Fruit fly (Drosophila melanogaster) whole organism, embryonic: ENCODE measurements around the gene Tusp.

Source experiments
- Antp ChIP-seq: fragments of 200-800 bp; sonication (Bioruptor generic); optimal IDR thresholded peaks from 3 replicates; lab custom pipeline; 2016; ENCODE audit warnings: missing biosample characterization, missing genetic modification characterization
- CG10462 ChIP-seq: fragments of 200-800 bp; sonication (Bioruptor generic); optimal IDR thresholded peaks from 2 replicates; lab custom pipeline; 2016; ENCODE audit warnings: missing biosample characterization, missing genetic modification characterization
- CG12942 ChIP-seq: fragments of 200-800 bp; sonication (Bioruptor generic); optimal IDR thresholded peaks from 3 replicates; lab custom pipeline; 2016; ENCODE audit warnings: missing biosample characterization, missing genetic modification characterization
- CG14441 ChIP-seq: fragments of 200-800 bp; sonication (Bioruptor generic); IDR thresholded peaks from 2 replicates; pipeline ENCODE4 v1.3.6; 2022; ENCODE audit warnings: missing biosample characterization, missing genetic modification characterization
- CG15696 ChIP-seq: fragments of 200-800 bp; sonication (Bioruptor generic); optimal IDR thresholded peaks from 2 replicates; lab custom pipeline; 2019; ENCODE audit warnings: missing biosample characterization, mild to moderate bottlenecking, missing genetic modification characterization, moderate library complexity
- CG1602 ChIP-seq: fragments of 200-800 bp; sonication (Bioruptor generic); optimal IDR thresholded peaks from 3 replicates; lab custom pipeline; 2016; ENCODE audit warnings: missing biosample characterization, missing genetic modification characterization
- CG16813 ChIP-seq: fragments of 200-800 bp; sonication (Bioruptor generic); IDR thresholded peaks from 3 replicates; pipeline ENCODE4 v1.3.6; 2022; ENCODE audit warnings: missing biosample characterization, missing genetic modification characterization; ENCODE audit not compliant: partially characterized antibody
- CG17361 ChIP-seq: fragments of 200-800 bp; sonication (Bioruptor generic); IDR thresholded peaks from 3 replicates; pipeline ENCODE4 v1.3.6; 2022; ENCODE audit warnings: missing biosample characterization, missing genetic modification characterization
- CG17385 ChIP-seq: fragments of 200-800 bp; sonication (Bioruptor generic); optimal IDR thresholded peaks from 3 replicates; lab custom pipeline; 2018; ENCODE audit warnings: missing biosample characterization, mild to moderate bottlenecking, missing genetic modification characterization
- CG1832 ChIP-seq: fragments of 200-800 bp; sonication (Bioruptor generic); optimal IDR thresholded peaks from 2 replicates; lab custom pipeline; 2017; ENCODE audit warnings: missing biosample characterization, mild to moderate bottlenecking, missing genetic modification characterization, inconsistent platforms
- CG2120 ChIP-seq: fragments of 200-800 bp; sonication (Bioruptor generic); optimal IDR thresholded peaks from 3 replicates; lab custom pipeline; 2016; ENCODE audit warnings: missing biosample characterization, missing genetic modification characterization
- CG2712 ChIP-seq: fragments of 200-800 bp; optimal IDR thresholded peaks from 3 replicates; lab custom pipeline; 2019; ENCODE audit warnings: missing biosample characterization, mild to moderate bottlenecking, missing genetic modification characterization, moderate library complexity
- CG2889 ChIP-seq: fragments of 200-800 bp; sonication (Bioruptor generic); IDR thresholded peaks from 3 replicates; pipeline ENCODE4 v1.3.6; 2022; ENCODE audit warnings: missing biosample characterization, missing genetic modification characterization
- CG30431 ChIP-seq: fragments of 200-800 bp; sonication (Bioruptor generic); optimal IDR thresholded peaks from 2 replicates; lab custom pipeline; 2017; ENCODE audit warnings: missing biosample characterization, missing genetic modification characterization
- CG34224 ChIP-seq: fragments of 200-800 bp; sonication (Bioruptor generic); IDR thresholded peaks from 3 replicates; pipeline ENCODE4 v1.3.6; 2022; ENCODE audit warnings: missing biosample characterization, missing genetic modification characterization; ENCODE audit not compliant: partially characterized antibody
- CG34422 ChIP-seq: fragments of 200-800 bp; sonication (Bioruptor generic); IDR thresholded peaks from 3 replicates; pipeline ENCODE4 v1.3.6; 2022; ENCODE audit warnings: missing biosample characterization, missing genetic modification characterization
- CG4360 ChIP-seq: fragments of 200-800 bp; sonication (Bioruptor generic); IDR thresholded peaks from 2 replicates; pipeline ENCODE4 v1.3.6; 2022; ENCODE audit warnings: missing biosample characterization, missing genetic modification characterization
- CG4730 ChIP-seq: fragments of 200-800 bp; sonication (Bioruptor generic); IDR thresholded peaks from 2 replicates; pipeline ENCODE4 v1.3.6; 2022; ENCODE audit warnings: missing biosample characterization, missing genetic modification characterization
- CG6654 ChIP-seq: fragments of 200-800 bp; sonication (Bioruptor generic); optimal IDR thresholded peaks from 2 replicates; lab custom pipeline; 2017; ENCODE audit warnings: missing biosample characterization, mild to moderate bottlenecking, missing genetic modification characterization
- CG6683 ChIP-seq: fragments of 200-800 bp; sonication (Bioruptor generic); optimal IDR thresholded peaks from 2 replicates; lab custom pipeline; 2017; ENCODE audit warnings: missing biosample characterization, mild to moderate bottlenecking, missing genetic modification characterization, missing genetic modification reagents
- CG7987 ChIP-seq: fragments of 200-800 bp; sonication (Bioruptor generic); optimal IDR thresholded peaks from 2 replicates; lab custom pipeline; 2018; ENCODE audit warnings: missing biosample characterization, mild to moderate bottlenecking, missing genetic modification characterization, moderate library complexity
- CG9437 ChIP-seq: fragments of 200-800 bp; sonication (Bioruptor generic); optimal IDR thresholded peaks from 2 replicates; lab custom pipeline; 2018; ENCODE audit warnings: missing biosample characterization, mild to moderate bottlenecking, missing genetic modification characterization
- D19A ChIP-seq: fragments of 200-800 bp; optimal IDR thresholded peaks from 3 replicates; lab custom pipeline; 2019; ENCODE audit warnings: missing biosample characterization, mild to moderate bottlenecking, missing genetic modification characterization, moderate library complexity
- Dip2 ChIP-seq: fragments of 200-800 bp; sonication (Bioruptor generic); IDR thresholded peaks from 2 replicates; pipeline ENCODE4 v1.3.6; 2022; ENCODE audit warnings: missing biosample characterization, missing genetic modification characterization
- Fer3 ChIP-seq: fragments of 200-800 bp; sonication (Bioruptor generic); optimal IDR thresholded peaks from 2 replicates; lab custom pipeline; 2018; ENCODE audit warnings: missing biosample characterization, mild to moderate bottlenecking, missing genetic modification characterization, moderate library complexity
- HLH3B ChIP-seq: fragments of 200-800 bp; sonication (Bioruptor generic); IDR thresholded peaks from 2 replicates; pipeline ENCODE4 v1.3.6; 2022; ENCODE audit warnings: missing biosample characterization, missing genetic modification characterization
- Hand ChIP-seq: fragments of 200-800 bp; sonication (Bioruptor generic); optimal IDR thresholded peaks from 2 replicates; lab custom pipeline; 2017; ENCODE audit warnings: mild to moderate bottlenecking, missing biosample characterization, missing genetic modification reagents, missing genetic modification characterization
- HmgD ChIP-seq: fragments of 200-800 bp; sonication (Bioruptor generic); optimal IDR thresholded peaks from 3 replicates; lab custom pipeline; 2016; ENCODE audit warnings: missing biosample characterization, missing genetic modification characterization
- NFAT ChIP-seq: fragments of 200-800 bp; sonication (Bioruptor generic); IDR thresholded peaks from 2 replicates; pipeline ENCODE4 v1.3.6; 2022; ENCODE audit warnings: missing biosample characterization, missing genetic modification characterization
- Rx ChIP-seq: fragments of 200-800 bp; sonication (Bioruptor generic); IDR thresholded peaks from 2 replicates; pipeline ENCODE4 v1.3.6; 2022; ENCODE audit warnings: missing biosample characterization, missing genetic modification characterization
- Xbp1 ChIP-seq: fragments of 200-800 bp; sonication (Bioruptor generic); optimal IDR thresholded peaks from 3 replicates; lab custom pipeline; 2016; ENCODE audit warnings: missing biosample characterization, mild to moderate bottlenecking, missing genetic modification characterization
- abd-A ChIP-seq: fragments of 200-800 bp; sonication (Bioruptor generic); optimal IDR thresholded peaks from 3 replicates; lab custom pipeline; 2019; ENCODE audit warnings: missing biosample characterization, mild to moderate bottlenecking, missing genetic modification characterization, moderate library complexity
- ac ChIP-seq: fragments of 200-800 bp; sonication (Bioruptor generic); optimal IDR thresholded peaks from 3 replicates; lab custom pipeline; 2017; ENCODE audit warnings: missing biosample characterization, mild to moderate bottlenecking, missing genetic modification characterization
- ara ChIP-seq: fragments of 200-800 bp; sonication (Bioruptor generic); IDR thresholded peaks from 2 replicates; pipeline ENCODE4 v1.3.6; 2022; ENCODE audit warnings: missing biosample characterization, missing genetic modification characterization
- ato ChIP-seq: fragments of 200-800 bp; sonication (Bioruptor generic); IDR thresholded peaks from 2 replicates; pipeline ENCODE4 v1.3.6; 2022; ENCODE audit warnings: missing biosample characterization, missing genetic modification characterization; ENCODE audit not compliant: partially characterized antibody
- bowl ChIP-seq: fragments of 200-800 bp; sonication (Bioruptor generic); IDR thresholded peaks from 2 replicates; pipeline ENCODE4 v1.3.6; 2022; ENCODE audit warnings: missing biosample characterization, missing genetic modification characterization
- chif ChIP-seq, 2 experiments: fragments of 200-800 bp; sonication (Bioruptor generic); optimal IDR thresholded peaks; 3 replicates each; lab custom pipeline; 2016; ENCODE audit warnings: missing biosample characterization in 2 of 2, missing genetic modification characterization in 2 of 2
- danr ChIP-seq: fragments of 200-800 bp; sonication (Bioruptor generic); IDR thresholded peaks from 2 replicates; pipeline ENCODE4 v1.3.6; 2022; ENCODE audit warnings: missing biosample characterization, missing genetic modification characterization
- esg ChIP-seq: fragments of 200-800 bp; sonication (Bioruptor generic); conservative IDR thresholded peaks from 2 replicates; pipeline ENCODE4 v1.3.6; 2022; ENCODE audit warnings: missing biosample characterization, missing genetic modification characterization
- ham ChIP-seq: fragments of 200-800 bp; sonication (Bioruptor generic); IDR thresholded peaks from 2 replicates; pipeline ENCODE4 v1.3.6; 2022; ENCODE audit warnings: missing biosample characterization, missing genetic modification characterization
- hth ChIP-seq: fragments of >200 bp; optimal IDR thresholded peaks from 2 replicates; lab custom pipeline; 2017; ENCODE audit warnings: inconsistent platforms
- kay ChIP-seq: fragments of 200-800 bp; sonication (Bioruptor generic); optimal IDR thresholded peaks from 2 replicates; lab custom pipeline; 2016; ENCODE audit warnings: missing biosample characterization, missing genetic modification characterization
- knrl ChIP-seq: fragments of 200-800 bp; sonication (Bioruptor generic); IDR thresholded peaks from 3 replicates; pipeline ENCODE4 v1.3.6; 2022; ENCODE audit warnings: missing biosample characterization, missing genetic modification characterization; ENCODE audit not compliant: partially characterized antibody
- maf-S ChIP-seq: fragments of 200-800 bp; sonication (Bioruptor generic); optimal IDR thresholded peaks from 2 replicates; lab custom pipeline; 2016; ENCODE audit warnings: missing biosample characterization, missing genetic modification characterization
- onecut ChIP-seq: fragments of 200-800 bp; sonication (Bioruptor generic); IDR thresholded peaks from 2 replicates; pipeline ENCODE4 v1.3.6; 2022; ENCODE audit warnings: missing biosample characterization, missing genetic modification characterization
- ro ChIP-seq: fragments of 200-800 bp; sonication (Bioruptor generic); IDR thresholded peaks from 2 replicates; pipeline ENCODE4 v1.3.6; 2022; ENCODE audit warnings: missing biosample characterization, missing genetic modification characterization
- schlank ChIP-seq: fragments of 200-800 bp; sonication (Bioruptor generic); optimal IDR thresholded peaks from 2 replicates; lab custom pipeline; 2018; ENCODE audit warnings: missing biosample characterization, mild to moderate bottlenecking, missing genetic modification characterization
- slou ChIP-seq: fragments of 200-800 bp; sonication (Bioruptor generic); optimal IDR thresholded peaks from 3 replicates; lab custom pipeline; 2016; ENCODE audit warnings: missing biosample characterization, missing genetic modification characterization
- tin ChIP-seq: fragments of 200-800 bp; sonication (Bioruptor generic); optimal IDR thresholded peaks from 3 replicates; lab custom pipeline; 2016; ENCODE audit warnings: missing biosample characterization, missing genetic modification characterization
- tna ChIP-seq: fragments of 200-800 bp; sonication (Bioruptor generic); IDR thresholded peaks from 2 replicates; pipeline ENCODE4 v1.3.6; 2022; ENCODE audit warnings: missing biosample characterization, missing genetic modification characterization; ENCODE audit not compliant: partially characterized antibody
- zfh1 ChIP-seq: fragments of 200-800 bp; sonication (Bioruptor generic); IDR thresholded peaks from 3 replicates; pipeline ENCODE4 v1.3.6; 2022; ENCODE audit warnings: missing biosample characterization, missing genetic modification characterization

Gene Tusp

DNA sequence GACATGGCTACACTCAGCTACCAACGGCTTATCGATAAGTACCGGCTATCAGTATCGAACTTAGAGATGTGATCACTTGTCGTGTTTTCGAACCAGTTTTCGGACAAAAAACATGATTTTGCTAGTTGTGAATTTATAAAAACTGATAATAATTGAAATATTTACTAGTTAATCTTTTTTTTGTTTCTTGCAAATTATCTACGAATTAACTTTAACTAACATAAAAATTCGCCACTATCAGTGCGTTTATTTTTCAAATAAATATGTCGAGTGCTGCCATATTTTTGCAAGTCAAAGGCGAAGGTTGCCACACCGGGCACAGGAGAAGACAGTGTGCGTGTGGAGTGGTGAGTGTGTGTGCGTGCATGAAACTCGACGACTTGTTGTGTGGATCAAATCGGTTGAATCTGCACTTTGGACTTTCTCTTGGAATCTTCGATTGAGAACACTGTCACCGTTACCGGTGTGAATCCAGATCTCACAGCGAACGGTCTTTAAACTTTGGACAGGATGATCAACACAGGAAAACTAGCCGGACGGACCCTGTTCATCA is 69.6 kb downstream of the Tusp start, which contains the start of gene Hsdl2 (continued):
- TF ChIP-seq CG6683 (GFP tag; lab: Kevin White, UChicago) (no peak), CG17361 (GFP tag; lab: Robert Waterston, UW) (no peak), ato (GFP tag; lab: Robert Waterston, UW) (peak; percentile 75), zfh1 (GFP tag; lab: Robert Waterston, UW) (peak; percentile 43; the same call in 1 of the 3 replicates), CG30431 (no peak), CG2889 (GFP tag; lab: Robert Waterston, UW) (no peak), hth (no peak), onecut (GFP tag; lab: Robert Waterston, UW) (no peak), tna (no peak), Dip2 (no peak), CG34422 (GFP tag; lab: Robert Waterston, UW) (0 out of 3 replicates have a peak, but pooled peaks have one; percentile 60), CG7987 (peak; percentile 28), Xbp1 (GFP tag; lab: Kevin White, UChicago) (peak; percentile 60), NFAT (GFP tag; lab: Robert Waterston, UW) (peak; percentile 27; the same call in 1 of the 2 replicates), ham (no peak), CG17385 (no peak), CG34224 (GFP tag; lab: Robert Waterston, UW) (peak; percentile 72), maf-S (GFP tag; lab: Kevin White, UChicago) (no peak), HLH3B (GFP tag; lab: Robert Waterston, UW) (0 out of 2 replicates have a peak, but pooled peaks have one; percentile 9), slou (GFP tag; lab: Kevin White, UChicago) (no peak), chif (GFP tag; optimal IDR thresholded peaks at IDR 0.05; lab: Kevin White, UChicago) (peak in 1 of 2 experiments; percentile 1), HmgD (GFP tag; lab: Kevin White, UChicago) (no peak), CG14441 (GFP tag; lab: Robert Waterston, UW) (no peak), CG16813 (peak; percentile 79), CG4730 (GFP tag; lab: Robert Waterston, UW) (0 out of 2 replicates have a peak, but pooled peaks have one; percentile 22), CG6654 (GFP tag; lab: Kevin White, UChicago) (no peak), ara (GFP tag; lab: Robert Waterston, UW) (no peak), knrl (GFP tag; lab: Robert Waterston, UW) (peak; percentile 67), Antp (no peak), ro (GFP tag; lab: Robert Waterston, UW) (no peak), CG12942 (GFP tag; lab: Kevin White, UChicago) (no peak), CG15696 (tag; lab: Kevin White, UChicago) (no peak), Hand (GFP tag; lab: Kevin White, UChicago) (no peak), CG2712 (no peak), CG9437 (GFP tag; lab: Kevin White, UChicago) (peak; percentile 41), CG1602 (GFP tag; lab: Kevin White, UChicago) (peak; percentile 0), CG4360 (GFP tag; lab: Robert Waterston, UW) (no peak), bowl (GFP tag; lab: Robert Waterston, UW) (no peak), schlank (tag; lab: Kevin White, UChicago) (no peak), Fer3 (tag; lab: Kevin White, UChicago) (no peak), ac (no peak), CG1832 (GFP tag; lab: Kevin White, UChicago) (no peak), kay (GFP tag; lab: Kevin White, UChicago) (no peak), esg (GFP tag; lab: Robert Waterston, UW) (no peak), abd-A (no peak), tin (GFP tag; lab: Kevin White, UChicago) (peak; percentile 52), Rx (GFP tag; lab: Robert Waterston, UW) (peak; percentile 41; the same call in 1 of the 2 replicates), CG2120 (GFP tag; lab: Kevin White, UChicago) (peak; percentile 76), CG10462 (GFP tag; lab: Kevin White, UChicago) (no peak), D19A (tag; lab: Kevin White, UChicago) (no peak), danr (no peak)
